Worm (Caenorhabditis elegans): ENCODE data around the gene sup-10.
"Not testable (repeated sequence)": the region's sequence is repeated elsewhere in the genome, so short reads cannot be mapped to it uniquely, and the experiment has no call there.

DNA sequence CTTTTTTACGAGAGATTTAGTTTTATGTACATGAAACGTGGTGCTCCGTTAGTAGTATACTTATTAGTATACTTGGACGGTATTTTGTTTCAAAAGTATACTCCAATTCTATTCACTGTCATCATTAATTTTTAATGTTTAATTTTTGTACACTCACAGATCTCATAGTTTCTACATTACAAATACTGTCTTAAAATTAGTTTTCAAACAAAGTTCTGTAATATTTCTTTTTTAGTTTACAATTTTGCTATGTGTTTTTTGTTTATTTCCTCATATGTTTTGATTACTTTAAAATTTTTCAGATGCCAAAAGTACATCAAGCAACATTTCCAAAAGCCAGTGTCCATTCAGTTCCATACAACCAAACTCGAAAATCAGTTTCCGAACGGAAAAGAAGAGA lies 22.6 kb downstream of the sup-10 start, which contains the start of gene hlh-28:
- not testable (repeated sequence) for TF ChIP-seq tra-4 (tag; optimal IDR thresholded peaks at IDR 0.05); ama-1 (optimal IDR thresholded peaks at IDR 0.05); tbx-11 (GFP tag; IDR thresholded peaks at IDR 0.05); ets-7 (tag; optimal IDR thresholded peaks at IDR 0.05)
